Worm (Caenorhabditis elegans) whole organism, L3 larva: Measurements from ENCODE around the gene cav-2.

Experiments
- daf-12 ChIP-seq: fragments of 150-350 bp; optimal IDR thresholded peaks from 2 replicates; lab custom pipeline; 2014; ENCODE audit warnings: missing biosample characterization, missing genetic modification reagents, missing genetic modification characterization
- eor-1 ChIP-seq, 2 experiments: fragments of 150-350 bp; optimal IDR thresholded peaks; 2 replicates each; lab custom pipeline; 2014 to 2018; ENCODE audit warnings: missing biosample characterization in 2 of 2, missing genetic modification characterization in 2 of 2
- lsy-12 ChIP-seq: sonication (generic microtip); optimal IDR thresholded peaks from 2 replicates; lab custom pipeline; 2016; ENCODE audit warnings: mild to moderate bottlenecking, missing genetic modification characterization, missing compliant biosample characterization
- nhr-76 ChIP-seq: fragments of 150-350 bp; sonication (generic microtip); optimal IDR thresholded peaks from 5 replicates; lab custom pipeline; 2014; ENCODE audit warnings: missing biosample characterization, missing genetic modification characterization
- ztf-4 ChIP-seq: fragments of 150-350 bp; optimal IDR thresholded peaks from 2 replicates; lab custom pipeline; 2014; ENCODE audit warnings: missing biosample characterization, missing genetic modification characterization

ce11 chrV:13568533-13568932 lies 11.6 kb downstream of the cav-2 start, which contains the start of the genes nuaf-1 and bir-2:
- no peak for TF ChIP-seq ztf-4 (tag; lab: Kevin White, UChicago)
- no peak for TF ChIP-seq lsy-12
- TF ChIP-seq daf-12 (tag; lab: Kevin White, UChicago), result no peak
- no peak for TF ChIP-seq nhr-76
- TF ChIP-seq eor-1 (tag; optimal IDR thresholded peaks at IDR 0.05; lab: Kevin White, UChicago), result no peak
